Worm (Caenorhabditis elegans) whole organism, mixed stage, embryonic: ENCODE data around the gene melo-1.

Experiments
- bed-3 ChIP-seq: fragments of 200-800 bp; sonication (Bioruptor generic); optimal IDR thresholded peaks from 3 replicates; lab custom pipeline; 2018; ENCODE audit warnings: mild to moderate bottlenecking, missing genetic modification characterization, moderate library complexity, missing compliant biosample characterization
- ceh-39 ChIP-seq: fragments of 150-350 bp; optimal IDR thresholded peaks from 2 replicates; lab custom pipeline; 2014; ENCODE audit warnings: missing biosample characterization, missing genetic modification characterization
- ceh-83 ChIP-seq: fragments of 200-800 bp; sonication (Bioruptor generic); optimal IDR thresholded peaks from 2 replicates; lab custom pipeline; 2018; ENCODE audit warnings: mild to moderate bottlenecking, missing genetic modification characterization, missing compliant biosample characterization
- lin-13 ChIP-seq: fragments of 150-350 bp; optimal IDR thresholded peaks from 2 replicates; lab custom pipeline; 2014; ENCODE audit warnings: missing biosample characterization, missing genetic modification characterization
- mep-1 ChIP-seq: fragments of 150-350 bp; optimal IDR thresholded peaks from 2 replicates; lab custom pipeline; 2017; ENCODE audit warnings: missing biosample characterization, missing genetic modification reagents, missing genetic modification characterization, inconsistent platforms
- nhr-12 ChIP-seq: fragments of 150-350 bp; optimal IDR thresholded peaks from 2 replicates; lab custom pipeline; 2014; ENCODE audit warnings: missing biosample characterization, missing genetic modification characterization
- nhr-237 ChIP-seq: fragments of 150-350 bp; optimal IDR thresholded peaks from 2 replicates; lab custom pipeline; 2014; ENCODE audit warnings: missing biosample characterization, missing genetic modification characterization
- nhr-76 ChIP-seq: sonication (generic microtip); optimal IDR thresholded peaks from 2 replicates; lab custom pipeline; 2017; ENCODE audit warnings: missing biosample characterization, missing genetic modification characterization
- pha-4 ChIP-seq: fragments of 150-350 bp; optimal IDR thresholded peaks from 2 replicates; lab custom pipeline; 2018; ENCODE audit warnings: missing biosample characterization, missing genetic modification reagents, missing genetic modification characterization
- sem-2 ChIP-seq: fragments of 200-800 bp; sonication (Bioruptor generic); optimal IDR thresholded peaks from 2 replicates; lab custom pipeline; 2018; ENCODE audit warnings: mild to moderate bottlenecking, missing genetic modification characterization, missing compliant biosample characterization
- snpc-4 ChIP-seq: fragments of 150-350 bp; optimal IDR thresholded peaks from 2 replicates; lab custom pipeline; 2014; ENCODE audit warnings: missing biosample characterization, missing genetic modification characterization
- sptf-1 ChIP-seq: sonication (generic microtip); optimal IDR thresholded peaks from 2 replicates; lab custom pipeline; 2017; ENCODE audit warnings: mild to moderate bottlenecking, missing genetic modification characterization, moderate library complexity, missing compliant biosample characterization
- unc-39 ChIP-seq: fragments of 150-350 bp; optimal IDR thresholded peaks from 2 replicates; lab custom pipeline; 2014; ENCODE audit warnings: missing biosample characterization, missing genetic modification characterization
- unc-62 ChIP-seq: fragments of 150-350 bp; optimal IDR thresholded peaks from 2 replicates; lab custom pipeline; 2014; ENCODE audit warnings: missing biosample characterization, missing genetic modification reagents, missing genetic modification characterization

DNA sequence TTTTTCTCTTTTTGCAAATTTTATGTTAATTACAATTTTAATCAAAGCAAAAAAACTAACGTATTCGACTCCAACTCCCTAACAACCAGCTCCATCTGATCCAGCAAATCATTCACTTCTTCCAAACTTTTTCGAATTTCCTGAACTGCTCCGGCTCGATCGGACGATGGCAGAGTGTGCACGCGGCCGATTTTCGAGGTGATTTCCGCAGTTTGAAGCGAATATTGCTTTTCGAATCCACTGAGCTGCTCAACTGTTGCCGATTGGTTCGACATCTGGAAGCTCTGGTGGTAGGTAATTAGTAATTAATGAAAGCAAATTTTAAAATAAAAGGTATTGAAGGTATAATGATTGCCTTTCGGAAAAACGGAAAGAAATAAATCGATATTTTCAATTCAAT is 20.4 kb upstream of the melo-1 start, which contains the start of gene vti-1:
- TF ChIP-seq nhr-237 (no peak), sptf-1 (tag; lab: Kevin White, UChicago) (no peak), bed-3 (no peak), nhr-12 (no peak), ceh-83 (GFP tag; lab: Kevin White, UChicago) (no peak), unc-62 (GFP tag; lab: Kevin White, UChicago) (no peak), unc-39 (tag; lab: Kevin White, UChicago) (no peak), mep-1 (tag; lab: Kevin White, UChicago) (no peak), snpc-4 (tag; lab: Kevin White, UChicago) (no peak), ceh-39 (no peak), nhr-76 (tag; lab: Kevin White, UChicago) (no peak), lin-13 (tag; lab: Kevin White, UChicago) (no peak), pha-4 (tag; lab: Kevin White, UChicago) (no peak), sem-2 (GFP tag; lab: Kevin White, UChicago) (no peak)
